Worm (Caenorhabditis elegans) whole organism, L1 larva: ENCODE data around the gene lron-1.

Experiments
- C04F5.9 ChIP-seq: sonication (generic microtip); optimal IDR thresholded peaks from 2 replicates; lab custom pipeline; 2016; ENCODE audit warnings: missing genetic modification characterization, missing compliant biosample characterization
- C16A3.4 ChIP-seq: fragments of 150-350 bp; optimal IDR thresholded peaks from 2 replicates; lab custom pipeline; 2014; ENCODE audit warnings: missing biosample characterization, missing genetic modification characterization
- C34B4.2 ChIP-seq: sonication (generic microtip); optimal IDR thresholded peaks from 2 replicates; lab custom pipeline; 2017; ENCODE audit warnings: mild to moderate bottlenecking, missing genetic modification characterization, missing compliant biosample characterization
- F16B12.6 ChIP-seq: fragments of 150-350 bp; optimal IDR thresholded peaks from 2 replicates; lab custom pipeline; 2014; ENCODE audit warnings: missing biosample characterization, missing genetic modification characterization
- aha-1 ChIP-seq: fragments of 150-350 bp; optimal IDR thresholded peaks from 2 replicates; lab custom pipeline; 2014; ENCODE audit warnings: missing biosample characterization, missing genetic modification characterization
- aly-2 ChIP-seq: fragments of 150-350 bp; optimal IDR thresholded peaks from 2 replicates; lab custom pipeline; 2014; ENCODE audit warnings: missing biosample characterization, missing genetic modification characterization
- ceh-63 ChIP-seq: fragments of 200-800 bp; sonication (Bioruptor generic); optimal IDR thresholded peaks from 2 replicates; lab custom pipeline; 2018; ENCODE audit warnings: mild to moderate bottlenecking, missing genetic modification characterization, missing compliant biosample characterization
- ceh-8 ChIP-seq: fragments of 200-800 bp; sonication (Bioruptor generic); optimal IDR thresholded peaks from 2 replicates; lab custom pipeline; 2018; ENCODE audit warnings: mild to moderate bottlenecking, missing genetic modification characterization, moderate library complexity, missing compliant biosample characterization
- ceh-90 ChIP-seq: sonication (generic microtip); optimal IDR thresholded peaks from 2 replicates; lab custom pipeline; 2016; ENCODE audit warnings: missing genetic modification characterization, missing compliant biosample characterization
- dpl-1 ChIP-seq, 3 experiments: fragments of 150-350 bp in 2 of 3; sonication (generic microtip) in 1 of 3; optimal IDR thresholded peaks; 2 replicates each; lab custom pipeline; 2014 to 2017; ENCODE audit warnings: missing biosample characterization in 3 of 3, missing genetic modification characterization in 3 of 3, missing genetic modification reagents in 3 of 3
- efl-3 ChIP-seq: fragments of 200-800 bp; sonication (Bioruptor generic); optimal IDR thresholded peaks from 2 replicates; lab custom pipeline; 2018; ENCODE audit warnings: mild to moderate bottlenecking, missing genetic modification characterization, missing compliant biosample characterization
- egl-13 ChIP-seq: sonication (generic microtip); optimal IDR thresholded peaks from 2 replicates; lab custom pipeline; 2016; ENCODE audit warnings: missing genotype, missing genetic modification reagents, missing genetic modification characterization, missing compliant biosample characterization
- elt-2 ChIP-seq: sonication (generic microtip); optimal IDR thresholded peaks from 2 replicates; lab custom pipeline; 2016; ENCODE audit warnings: missing genetic modification characterization, mild to moderate bottlenecking, inconsistent platforms, missing compliant biosample characterization, missing genetic modification reagents
- ets-5 ChIP-seq: fragments of 200-800 bp; sonication (Bioruptor generic); IDR thresholded peaks from 2 replicates; pipeline ENCODE4 v1.3.6; 2022; ENCODE audit warnings: missing genetic modification characterization, missing compliant biosample characterization
- fkh-10 ChIP-seq: sonication (generic microtip); optimal IDR thresholded peaks from 2 replicates; lab custom pipeline; 2017; ENCODE audit warnings: missing biosample characterization, missing genetic modification reagents, missing genetic modification characterization
- fkh-4 ChIP-seq: sonication (generic microtip); optimal IDR thresholded peaks from 2 replicates; lab custom pipeline; 2016; ENCODE audit warnings: missing compliant biosample characterization, missing genetic modification characterization, borderline replicate concordance
- fkh-8 ChIP-seq: sonication (generic microtip); optimal IDR thresholded peaks from 2 replicates; lab custom pipeline; 2016; ENCODE audit warnings: mild to moderate bottlenecking, missing genetic modification characterization, missing compliant biosample characterization
- fos-1 ChIP-seq: fragments of 150-350 bp; optimal IDR thresholded peaks from 2 replicates; lab custom pipeline; 2014; ENCODE audit warnings: missing biosample characterization, missing genetic modification characterization
- grh-1 ChIP-seq: fragments of 200-800 bp; sonication (Bioruptor generic); IDR thresholded peaks from 2 replicates; pipeline ENCODE4 v1.3.6; 2022; ENCODE audit warnings: missing genetic modification reagents, missing genetic modification characterization, missing compliant biosample characterization
- hlh-17 ChIP-seq: fragments of 200-800 bp; sonication (Bioruptor generic); optimal IDR thresholded peaks from 2 replicates; lab custom pipeline; 2018; ENCODE audit warnings: missing genetic modification characterization, mild to moderate bottlenecking, missing compliant biosample characterization, moderate library complexity, borderline replicate concordance
- hlh-4 ChIP-seq: sonication (generic microtip); optimal IDR thresholded peaks from 2 replicates; lab custom pipeline; 2016; ENCODE audit warnings: mild to moderate bottlenecking, missing genetic modification characterization, missing compliant biosample characterization
- isw-1 ChIP-seq: fragments of 200-800 bp; sonication (Bioruptor generic); IDR thresholded peaks from 2 replicates; pipeline ENCODE4 v1.3.6; 2022; ENCODE audit warnings: missing genetic modification characterization, missing compliant biosample characterization
- lin-14 ChIP-seq: fragments of 200-800 bp; sonication (Bioruptor generic); optimal IDR thresholded peaks from 2 replicates; lab custom pipeline; 2018; ENCODE audit warnings: mild to moderate bottlenecking, missing genetic modification characterization, moderate library complexity, missing compliant biosample characterization
- lin-35 ChIP-seq, 2 experiments: fragments of 150-350 bp; optimal IDR thresholded peaks; 2 replicates each; lab custom pipeline; 2014; ENCODE audit warnings: missing biosample characterization in 2 of 2, missing genetic modification characterization in 2 of 2, missing genetic modification reagents in 2 of 2
- lin-39 ChIP-seq: fragments of 150-350 bp; optimal IDR thresholded peaks from 2 replicates; lab custom pipeline; 2014; ENCODE audit warnings: missing biosample characterization, missing genetic modification reagents, missing genetic modification characterization
- lir-3 ChIP-seq: sonication (generic microtip); optimal IDR thresholded peaks from 2 replicates; lab custom pipeline; 2016; ENCODE audit warnings: mild to moderate bottlenecking, missing genetic modification characterization, moderate library complexity, missing compliant biosample characterization; ENCODE audit not compliant: poor library complexity
- lsy-2 ChIP-seq, 2 experiments: fragments of 150-350 bp; optimal IDR thresholded peaks; 2 replicates each; lab custom pipeline; 2014; ENCODE audit warnings: missing biosample characterization in 2 of 2, missing genetic modification characterization in 2 of 2
- mdl-1 ChIP-seq, 2 experiments: fragments of 150-350 bp; optimal IDR thresholded peaks; 2 replicates each; lab custom pipeline; 2014 to 2017; ENCODE audit warnings: missing biosample characterization in 2 of 2, missing genetic modification characterization in 2 of 2, inconsistent platforms in 1 of 2
- mef-2 ChIP-seq: fragments of 150-350 bp; optimal IDR thresholded peaks from 2 replicates; lab custom pipeline; 2014; ENCODE audit warnings: missing biosample characterization, missing genetic modification characterization
- nhr-11 ChIP-seq: fragments of 150-350 bp; optimal IDR thresholded peaks from 2 replicates; lab custom pipeline; 2014; ENCODE audit warnings: missing biosample characterization, missing genetic modification characterization
- nhr-19 ChIP-seq: fragments of 200-800 bp; sonication (Bioruptor generic); conservative IDR thresholded peaks from 2 replicates; pipeline ENCODE4 v1.3.6; 2022; ENCODE audit warnings: missing genetic modification characterization, missing compliant biosample characterization
- nhr-20 ChIP-seq: sonication (generic microtip); optimal IDR thresholded peaks from 2 replicates; lab custom pipeline; 2016; ENCODE audit warnings: mild to moderate bottlenecking, missing genetic modification characterization, missing compliant biosample characterization
- nhr-28 ChIP-seq: fragments of 150-350 bp; optimal IDR thresholded peaks from 2 replicates; lab custom pipeline; 2014; ENCODE audit warnings: missing biosample characterization, missing genetic modification characterization
- nhr-71 ChIP-seq: sonication (generic microtip); optimal IDR thresholded peaks from 2 replicates; lab custom pipeline; 2016; ENCODE audit warnings: mild to moderate bottlenecking, missing genetic modification characterization, moderate library complexity, missing compliant biosample characterization
- nhr-85 ChIP-seq: sonication (generic microtip); peaks from one replicate; lab custom pipeline; 2016; ENCODE audit warnings: missing genetic modification characterization, inconsistent platforms, missing compliant biosample characterization
- nhr-90 ChIP-seq: sonication (generic microtip); optimal IDR thresholded peaks from 2 replicates; lab custom pipeline; 2016; ENCODE audit warnings: mild to moderate bottlenecking, missing genetic modification characterization, missing compliant biosample characterization; ENCODE audit not compliant: poor library complexity
- pag-3 ChIP-seq: sonication (generic microtip); optimal IDR thresholded peaks from 2 replicates; lab custom pipeline; 2017; ENCODE audit warnings: missing genetic modification characterization, mild to moderate bottlenecking, missing compliant biosample characterization, antibody characterized with exemption, borderline replicate concordance; ENCODE audit not compliant: insufficient read depth
- rnt-1 ChIP-seq: sonication (generic microtip); optimal IDR thresholded peaks from 2 replicates; lab custom pipeline; 2016; ENCODE audit warnings: mild to moderate bottlenecking, missing genetic modification characterization, moderate library complexity, missing compliant biosample characterization
- skn-1 ChIP-seq: fragments of 150-350 bp; optimal IDR thresholded peaks from 2 replicates; lab custom pipeline; 2014; ENCODE audit warnings: missing biosample characterization, missing genetic modification characterization
- sptf-1 ChIP-seq: fragments of 150-350 bp; optimal IDR thresholded peaks from 2 replicates; lab custom pipeline; 2014; ENCODE audit warnings: missing biosample characterization, missing genetic modification characterization
- sup-37 ChIP-seq: fragments of 200-800 bp; sonication (Bioruptor generic); optimal IDR thresholded peaks from 2 replicates; lab custom pipeline; 2018; ENCODE audit warnings: mild to moderate bottlenecking, missing genetic modification characterization, missing compliant biosample characterization
- unc-30 ChIP-seq: sonication (generic microtip); optimal IDR thresholded peaks from 2 replicates; lab custom pipeline; 2017; ENCODE audit warnings: missing biosample characterization, missing genetic modification characterization
- unc-62 ChIP-seq: fragments of 150-350 bp; optimal IDR thresholded peaks from 2 replicates; lab custom pipeline; 2014; ENCODE audit warnings: missing biosample characterization, missing genetic modification reagents, missing genetic modification characterization
- unc-98 ChIP-seq: fragments of 200-800 bp; sonication (Bioruptor generic); IDR thresholded peaks from 2 replicates; pipeline ENCODE4 v1.3.6; 2022; ENCODE audit warnings: missing genetic modification characterization, missing compliant biosample characterization
- vab-15 ChIP-seq: sonication (generic microtip); optimal IDR thresholded peaks from 2 replicates; lab custom pipeline; 2017; ENCODE audit warnings: missing genotype, mild to moderate bottlenecking, missing genetic modification characterization, missing compliant biosample characterization
- zag-1 ChIP-seq: fragments of 150-350 bp; optimal IDR thresholded peaks from 2 replicates; lab custom pipeline; 2014; ENCODE audit warnings: missing biosample characterization, missing genetic modification characterization
- ztf-11 ChIP-seq, 2 experiments: sonication (generic microtip); optimal IDR thresholded peaks; 2 replicates each; lab custom pipeline; 2016 to 2017; ENCODE audit warnings: missing genetic modification characterization in 2 of 2, missing biosample characterization in 1 of 2, missing compliant biosample characterization in 1 of 2

The lron-1 gene

DNA sequence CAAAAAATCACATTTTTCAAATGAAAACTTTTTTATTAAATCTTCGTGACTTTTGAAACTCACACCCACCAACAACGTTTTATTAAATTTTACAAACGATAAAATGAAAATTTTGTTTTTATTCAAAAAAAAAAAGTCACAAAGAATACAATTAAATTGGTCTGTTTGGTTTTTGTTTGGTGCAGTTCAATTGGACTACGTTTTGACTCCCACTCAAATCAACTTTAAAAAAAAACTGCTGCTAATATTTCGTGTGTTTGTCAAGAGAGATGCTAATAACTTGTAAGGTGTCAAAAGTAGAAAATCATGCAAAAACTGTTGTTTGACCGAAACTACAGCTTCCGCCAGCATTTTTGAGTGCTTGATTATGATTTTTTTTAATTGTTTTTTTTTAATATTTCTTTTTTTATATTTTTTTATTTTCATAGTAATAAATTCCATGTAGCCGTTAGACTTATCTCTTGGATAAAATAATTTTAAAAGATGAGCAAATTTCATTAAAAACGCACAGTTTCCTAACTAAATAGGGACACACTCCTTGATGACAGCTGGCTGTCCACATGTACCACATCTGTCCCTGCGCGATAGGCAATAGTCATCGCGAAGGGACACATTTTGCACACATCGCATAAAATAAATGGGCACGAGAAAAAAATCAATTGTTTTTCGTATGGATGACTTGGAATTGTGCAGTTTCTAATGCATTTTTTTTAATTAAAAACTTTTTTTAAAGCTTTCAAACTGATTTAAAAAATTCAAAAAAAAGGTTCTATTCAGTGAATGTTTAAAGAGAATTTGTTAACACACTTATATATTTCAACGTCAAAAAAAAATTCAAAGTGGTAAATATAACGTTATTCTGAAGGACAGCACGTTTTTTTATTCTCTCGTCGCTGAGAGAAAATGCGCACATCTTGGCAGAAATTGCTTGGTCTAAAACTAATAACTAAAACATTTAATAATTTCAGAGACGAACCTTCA is 46.9 kb upstream of the lron-1 start (continued):
- peak; percentile 98 for TF ChIP-seq fos-1 (tag; lab: Kevin White, UChicago)
- TF ChIP-seq nhr-20 (tag; lab: Kevin White, UChicago), result peak; percentile 98
- peak in 1 of 2 experiments; percentile 95 for TF ChIP-seq mdl-1 (tag; optimal IDR thresholded peaks at IDR 0.05; lab: Kevin White, UChicago)
- TF ChIP-seq elt-2 (tag; lab: Kevin White, UChicago), result peak; percentile 89
- peak; percentile 95 for TF ChIP-seq aly-2 (tag; lab: Kevin White, UChicago)
- peak; percentile 60 for TF ChIP-seq pag-3 (tag; lab: Kevin White, UChicago)
- TF ChIP-seq rnt-1 (tag; lab: Kevin White, UChicago), result peak; percentile 99
- peak; percentile 99 for TF ChIP-seq skn-1
- peak; percentile 90 for TF ChIP-seq unc-30 (tag; lab: Kevin White, UChicago)
- peak; percentile 79 to 93 for TF ChIP-seq lin-35 (GFP tag; optimal IDR thresholded peaks at IDR 0.05; lab: Kevin White, UChicago)
- peak; percentile 91 for TF ChIP-seq C04F5.9
- peak; percentile 98 for TF ChIP-seq zag-1 (tag; lab: Kevin White, UChicago)
- TF ChIP-seq lin-39 (tag; lab: Kevin White, UChicago), result peak; percentile 100
- peak; percentile 93 for TF ChIP-seq sup-37 (GFP tag; lab: Kevin White, UChicago)
- TF ChIP-seq nhr-90 (tag; lab: Kevin White, UChicago), result peak; percentile 100
- peak; percentile 97 for TF ChIP-seq grh-1 (GFP tag; lab: Robert Waterston, UW)
- peak; percentile 23 for TF ChIP-seq hlh-4
- peak; percentile 98 for TF ChIP-seq nhr-19 (GFP tag; lab: Robert Waterston, UW)
- TF ChIP-seq fkh-10 (GFP tag; lab: Kevin White, UChicago), result peak; percentile 100
- TF ChIP-seq ztf-11 (tag; optimal IDR thresholded peaks at IDR 0.05; lab: Kevin White, UChicago), result peak; percentile 86 to 98
- TF ChIP-seq vab-15 (tag; lab: Kevin White, UChicago), result no peak
- TF ChIP-seq C16A3.4 (tag; lab: Kevin White, UChicago), result peak; percentile 99
- TF ChIP-seq lir-3 (tag; lab: Kevin White, UChicago), result peak; percentile 91
- TF ChIP-seq ceh-90, result peak; percentile 32
- TF ChIP-seq mef-2 (tag; lab: Kevin White, UChicago), result peak; percentile 90
- peak; percentile 58 for TF ChIP-seq F16B12.6 (tag; lab: Kevin White, UChicago)
- peak; percentile 99 for TF ChIP-seq egl-13
- peak; percentile 99 for TF ChIP-seq nhr-85 (tag; lab: Kevin White, UChicago)
- TF ChIP-seq efl-3, result peak; percentile 96
- peak; percentile 77 for TF ChIP-seq unc-62 (GFP tag; lab: Kevin White, UChicago)
- TF ChIP-seq isw-1 (GFP tag; lab: Robert Waterston, UW), result peak; percentile 92
- peak; percentile 94 for TF ChIP-seq aha-1 (tag; lab: Kevin White, UChicago)
- peak; percentile 93 for TF ChIP-seq unc-98 (GFP tag; lab: Robert Waterston, UW)
- TF ChIP-seq lin-14, result peak; percentile 99
- no peak for TF ChIP-seq sptf-1 (tag; lab: Kevin White, UChicago)
- TF ChIP-seq hlh-17 (GFP tag; lab: Kevin White, UChicago), result no peak
- TF ChIP-seq dpl-1 (GFP tag; optimal IDR thresholded peaks at IDR 0.05; lab: Kevin White, UChicago), result peak; percentile 62 to 70 (median 66)
- peak; percentile 29 for TF ChIP-seq nhr-28 (tag; lab: Kevin White, UChicago)
- TF ChIP-seq nhr-11 (tag; lab: Kevin White, UChicago), result peak; percentile 98
- peak; percentile 99 for TF ChIP-seq nhr-71 (tag; lab: Kevin White, UChicago)
- TF ChIP-seq fkh-8 (tag; lab: Kevin White, UChicago), result peak; percentile 96
- TF ChIP-seq C34B4.2 (tag; lab: Kevin White, UChicago), result peak; percentile 67
- TF ChIP-seq ceh-63, result peak; percentile 99
- peak; percentile 100 for TF ChIP-seq ceh-8
- peak; percentile 95 to 96 for TF ChIP-seq lsy-2 (tag; optimal IDR thresholded peaks at IDR 0.05; lab: Kevin White, UChicago)
- TF ChIP-seq fkh-4, result peak; percentile 95
- no peak for TF ChIP-seq ets-5 (GFP tag; lab: Robert Waterston, UW)
